Worm (Caenorhabditis elegans): ENCODE measurements around the gene F55D10.4.

DNA sequence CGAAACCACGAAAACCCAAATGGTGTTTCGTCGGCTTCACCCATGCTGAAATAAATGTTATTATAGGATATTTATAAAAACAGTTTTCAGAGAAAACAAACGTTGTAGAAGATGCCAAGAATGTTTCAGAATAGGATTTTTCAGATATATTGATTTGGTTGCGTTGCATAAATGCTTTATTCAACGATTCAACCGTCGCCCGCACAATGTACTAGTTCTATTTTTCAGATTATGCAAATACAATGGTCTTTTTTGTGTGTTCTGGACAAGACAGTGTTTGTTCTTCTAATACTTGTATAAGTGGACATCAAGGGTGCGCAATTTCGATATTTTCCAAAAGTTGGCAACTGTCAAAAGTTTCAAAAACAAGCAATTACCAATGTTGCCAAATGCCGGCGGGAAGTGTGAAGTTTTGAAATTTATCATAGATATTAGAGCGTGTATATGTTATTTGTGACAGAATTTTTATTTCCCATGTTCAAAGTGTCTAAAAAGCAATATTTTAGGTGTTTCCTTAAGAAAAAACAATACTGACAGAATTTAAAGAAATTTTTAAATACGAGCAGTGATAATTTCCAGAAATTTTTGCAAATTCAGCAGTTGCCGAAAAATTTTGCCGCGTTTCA lies 29.2 kb downstream of the F55D10.4 start, which contains the start of gene K02G10.5:
- no peak for TF ChIP-seq ama-1 (optimal IDR thresholded peaks at IDR 0.05)
- no peak for TF ChIP-seq tbx-37 (GFP tag; conservative IDR thresholded peaks at IDR 0.05)
- no peak for TF ChIP-seq scrt-1 (GFP tag; IDR thresholded peaks at IDR 0.05)
- TF ChIP-seq hnd-1 (tag; optimal IDR thresholded peaks at IDR 0.05), result no peak
- TF ChIP-seq pes-1 (GFP tag; IDR thresholded peaks at IDR 0.05), result no peak
